Worm (Caenorhabditis elegans) whole organism, L1 larva: Measurements from ENCODE around the gene F26F4.2.

ENCODE experiments used
- C04F5.9 ChIP-seq: sonication (generic microtip); optimal IDR thresholded peaks from 2 replicates; lab custom pipeline; 2016; ENCODE audit warnings: missing genetic modification characterization, missing compliant biosample characterization
- C16A3.4 ChIP-seq: fragments of 150-350 bp; optimal IDR thresholded peaks from 2 replicates; lab custom pipeline; 2014; ENCODE audit warnings: missing biosample characterization, missing genetic modification characterization
- C34B4.2 ChIP-seq: sonication (generic microtip); optimal IDR thresholded peaks from 2 replicates; lab custom pipeline; 2017; ENCODE audit warnings: mild to moderate bottlenecking, missing genetic modification characterization, missing compliant biosample characterization
- F16B12.6 ChIP-seq: fragments of 150-350 bp; optimal IDR thresholded peaks from 2 replicates; lab custom pipeline; 2014; ENCODE audit warnings: missing biosample characterization, missing genetic modification characterization
- Y116A8C.19 ChIP-seq: sonication (generic microtip); optimal IDR thresholded peaks from 2 replicates; lab custom pipeline; 2016; ENCODE audit warnings: missing compliant biosample characterization, missing genetic modification characterization, borderline replicate concordance
- alr-1 ChIP-seq: fragments of 200-800 bp; sonication (Bioruptor generic); optimal IDR thresholded peaks from 2 replicates; lab custom pipeline; 2018; ENCODE audit warnings: borderline replicate concordance, mild to moderate bottlenecking, missing genetic modification characterization, missing compliant biosample characterization
- aly-2 ChIP-seq: fragments of 150-350 bp; optimal IDR thresholded peaks from 2 replicates; lab custom pipeline; 2014; ENCODE audit warnings: missing biosample characterization, missing genetic modification characterization
- ceh-8 ChIP-seq: fragments of 200-800 bp; sonication (Bioruptor generic); optimal IDR thresholded peaks from 2 replicates; lab custom pipeline; 2018; ENCODE audit warnings: mild to moderate bottlenecking, missing genetic modification characterization, moderate library complexity, missing compliant biosample characterization
- ceh-90 ChIP-seq: sonication (generic microtip); optimal IDR thresholded peaks from 2 replicates; lab custom pipeline; 2016; ENCODE audit warnings: missing genetic modification characterization, missing compliant biosample characterization
- dpl-1 ChIP-seq, 3 experiments: fragments of 150-350 bp in 2 of 3; sonication (generic microtip) in 1 of 3; optimal IDR thresholded peaks; 2 replicates each; lab custom pipeline; 2014 to 2017; ENCODE audit warnings: missing biosample characterization in 3 of 3, missing genetic modification characterization in 3 of 3, missing genetic modification reagents in 3 of 3
- dsc-1 ChIP-seq: sonication (generic microtip); optimal IDR thresholded peaks from 2 replicates; lab custom pipeline; 2016; ENCODE audit warnings: mild to moderate bottlenecking, missing genetic modification characterization, missing compliant biosample characterization
- efl-1 ChIP-seq, 4 experiments: fragments of 150-350 bp; optimal IDR thresholded peaks in 3 of 4; peaks in 1 of 4; 1 replicate in 1 of 4; 2 replicates in 3 of 4; lab custom pipeline; 2014; ENCODE audit warnings: missing biosample characterization in 2 of 4, missing genetic modification characterization in 2 of 4, missing genetic modification reagents in 2 of 4
- efl-3 ChIP-seq: fragments of 200-800 bp; sonication (Bioruptor generic); optimal IDR thresholded peaks from 2 replicates; lab custom pipeline; 2018; ENCODE audit warnings: mild to moderate bottlenecking, missing genetic modification characterization, missing compliant biosample characterization
- elt-2 ChIP-seq: sonication (generic microtip); optimal IDR thresholded peaks from 2 replicates; lab custom pipeline; 2016; ENCODE audit warnings: missing genetic modification characterization, mild to moderate bottlenecking, inconsistent platforms, missing compliant biosample characterization, missing genetic modification reagents
- fkh-10 ChIP-seq: sonication (generic microtip); optimal IDR thresholded peaks from 2 replicates; lab custom pipeline; 2017; ENCODE audit warnings: missing biosample characterization, missing genetic modification reagents, missing genetic modification characterization
- fkh-8 ChIP-seq: sonication (generic microtip); optimal IDR thresholded peaks from 2 replicates; lab custom pipeline; 2016; ENCODE audit warnings: mild to moderate bottlenecking, missing genetic modification characterization, missing compliant biosample characterization
- fos-1 ChIP-seq: fragments of 150-350 bp; optimal IDR thresholded peaks from 2 replicates; lab custom pipeline; 2014; ENCODE audit warnings: missing biosample characterization, missing genetic modification characterization
- grh-1 ChIP-seq: fragments of 200-800 bp; sonication (Bioruptor generic); IDR thresholded peaks from 2 replicates; pipeline ENCODE4 v1.3.6; 2022; ENCODE audit warnings: missing genetic modification reagents, missing genetic modification characterization, missing compliant biosample characterization
- hlh-17 ChIP-seq: fragments of 200-800 bp; sonication (Bioruptor generic); optimal IDR thresholded peaks from 2 replicates; lab custom pipeline; 2018; ENCODE audit warnings: missing genetic modification characterization, mild to moderate bottlenecking, missing compliant biosample characterization, moderate library complexity, borderline replicate concordance
- hlh-4 ChIP-seq: sonication (generic microtip); optimal IDR thresholded peaks from 2 replicates; lab custom pipeline; 2016; ENCODE audit warnings: mild to moderate bottlenecking, missing genetic modification characterization, missing compliant biosample characterization
- hpl-2 ChIP-seq: fragments of 150-350 bp; optimal IDR thresholded peaks from 2 replicates; lab custom pipeline; 2014; ENCODE audit warnings: missing biosample characterization, missing genetic modification reagents, missing genetic modification characterization
- lin-13 ChIP-seq: fragments of 150-350 bp; optimal IDR thresholded peaks from 2 replicates; lab custom pipeline; 2014; ENCODE audit warnings: missing biosample characterization, missing genetic modification reagents, missing genetic modification characterization
- lin-15B ChIP-seq: fragments of 150-350 bp; sonication (generic microtip); optimal IDR thresholded peaks from 3 replicates; lab custom pipeline; 2014; ENCODE audit warnings: missing biosample characterization, missing genetic modification characterization
- mdl-1 ChIP-seq, 2 experiments: fragments of 150-350 bp; optimal IDR thresholded peaks; 2 replicates each; lab custom pipeline; 2014 to 2017; ENCODE audit warnings: missing biosample characterization in 2 of 2, missing genetic modification characterization in 2 of 2, inconsistent platforms in 1 of 2
- mef-2 ChIP-seq: fragments of 150-350 bp; optimal IDR thresholded peaks from 2 replicates; lab custom pipeline; 2014; ENCODE audit warnings: missing biosample characterization, missing genetic modification characterization
- nhr-20 ChIP-seq: sonication (generic microtip); optimal IDR thresholded peaks from 2 replicates; lab custom pipeline; 2016; ENCODE audit warnings: mild to moderate bottlenecking, missing genetic modification characterization, missing compliant biosample characterization
- nhr-237 ChIP-seq: fragments of 150-350 bp; optimal IDR thresholded peaks from 2 replicates; lab custom pipeline; 2014; ENCODE audit warnings: missing biosample characterization, missing genetic modification characterization
- nhr-28 ChIP-seq: fragments of 150-350 bp; optimal IDR thresholded peaks from 2 replicates; lab custom pipeline; 2014; ENCODE audit warnings: missing biosample characterization, missing genetic modification characterization
- nhr-47 ChIP-seq: sonication (generic microtip); optimal IDR thresholded peaks from 2 replicates; lab custom pipeline; 2016; ENCODE audit warnings: mild to moderate bottlenecking, missing genetic modification characterization, moderate library complexity, missing compliant biosample characterization
- nhr-71 ChIP-seq: sonication (generic microtip); optimal IDR thresholded peaks from 2 replicates; lab custom pipeline; 2016; ENCODE audit warnings: mild to moderate bottlenecking, missing genetic modification characterization, moderate library complexity, missing compliant biosample characterization
- nhr-84 ChIP-seq: sonication (generic microtip); optimal IDR thresholded peaks from 2 replicates; lab custom pipeline; 2017; ENCODE audit warnings: missing biosample characterization, missing genetic modification characterization
- pax-3 ChIP-seq: fragments of 200-800 bp; sonication (Bioruptor generic); optimal IDR thresholded peaks from 2 replicates; lab custom pipeline; 2018; ENCODE audit warnings: mild to moderate bottlenecking, missing genetic modification characterization, moderate library complexity, missing compliant biosample characterization
- pqm-1 ChIP-seq: sonication (generic microtip); optimal IDR thresholded peaks from 3 replicates; lab custom pipeline; 2017; ENCODE audit warnings: missing biosample characterization, missing genetic modification characterization
- rnt-1 ChIP-seq: sonication (generic microtip); optimal IDR thresholded peaks from 2 replicates; lab custom pipeline; 2016; ENCODE audit warnings: mild to moderate bottlenecking, missing genetic modification characterization, moderate library complexity, missing compliant biosample characterization
- skn-1 ChIP-seq: fragments of 150-350 bp; optimal IDR thresholded peaks from 2 replicates; lab custom pipeline; 2014; ENCODE audit warnings: missing biosample characterization, missing genetic modification characterization
- snpc-4 ChIP-seq: fragments of 150-350 bp; optimal IDR thresholded peaks from 2 replicates; lab custom pipeline; 2014; ENCODE audit warnings: missing biosample characterization, missing genetic modification characterization
- snu-23 ChIP-seq: sonication (generic microtip); optimal IDR thresholded peaks from 2 replicates; lab custom pipeline; 2016; ENCODE audit warnings: missing genetic modification characterization, missing compliant biosample characterization
- sup-37 ChIP-seq: fragments of 200-800 bp; sonication (Bioruptor generic); optimal IDR thresholded peaks from 2 replicates; lab custom pipeline; 2018; ENCODE audit warnings: mild to moderate bottlenecking, missing genetic modification characterization, missing compliant biosample characterization
- swsn-7 ChIP-seq: sonication (generic microtip); optimal IDR thresholded peaks from 2 replicates; lab custom pipeline; 2016; ENCODE audit warnings: missing genetic modification characterization, missing compliant biosample characterization
- tbx-2 ChIP-seq: sonication (generic microtip); optimal IDR thresholded peaks from 2 replicates; lab custom pipeline; 2016; ENCODE audit warnings: missing genetic modification characterization, missing compliant biosample characterization
- tlp-1 ChIP-seq: fragments of 150-350 bp; optimal IDR thresholded peaks from 2 replicates; lab custom pipeline; 2014; ENCODE audit warnings: missing biosample characterization, missing genetic modification characterization
- unc-130 ChIP-seq: fragments of 150-350 bp; optimal IDR thresholded peaks from 2 replicates; lab custom pipeline; 2017; ENCODE audit warnings: missing biosample characterization, missing genetic modification characterization, inconsistent platforms
- vab-15 ChIP-seq: sonication (generic microtip); optimal IDR thresholded peaks from 2 replicates; lab custom pipeline; 2017; ENCODE audit warnings: missing genotype, mild to moderate bottlenecking, missing genetic modification characterization, missing compliant biosample characterization
- zag-1 ChIP-seq: fragments of 150-350 bp; optimal IDR thresholded peaks from 2 replicates; lab custom pipeline; 2014; ENCODE audit warnings: missing biosample characterization, missing genetic modification characterization
- ztf-11 ChIP-seq, 2 experiments: sonication (generic microtip); optimal IDR thresholded peaks; 2 replicates each; lab custom pipeline; 2016 to 2017; ENCODE audit warnings: missing genetic modification characterization in 2 of 2, missing biosample characterization in 1 of 2, missing compliant biosample characterization in 1 of 2

The F26F4.2 gene

ce11 chrIII:4899728-4900127, 11.3 kb upstream of the F26F4.2 start (continued):
- TF ChIP-seq fkh-10 (GFP tag; lab: Kevin White, UChicago), result peak; percentile 99
- peak; percentile 97 for TF ChIP-seq C04F5.9 (tag; lab: Kevin White, UChicago)
- peak; percentile 99 for TF ChIP-seq grh-1 (GFP tag; lab: Robert Waterston, UW)
- TF ChIP-seq ceh-90 (tag; lab: Kevin White, UChicago), result peak; percentile 73
- peak; percentile 90 for TF ChIP-seq aly-2 (tag; lab: Kevin White, UChicago)
- peak in 1 of 2 experiments; percentile 99 for TF ChIP-seq ztf-11 (tag; optimal IDR thresholded peaks at IDR 0.05; lab: Kevin White, UChicago)
- peak; percentile 100 for TF ChIP-seq tbx-2 (tag; lab: Kevin White, UChicago)
- peak; percentile 95 for TF ChIP-seq skn-1
- TF ChIP-seq nhr-237 (tag; lab: Kevin White, UChicago), result peak; percentile 95
- TF ChIP-seq nhr-28 (tag; lab: Kevin White, UChicago), result no peak
- TF ChIP-seq pqm-1 (tag; lab: Kevin White, UChicago), result peak; percentile 95
- no peak for TF ChIP-seq tlp-1 (tag; lab: Kevin White, UChicago)
- TF ChIP-seq swsn-7, result peak; percentile 100
- TF ChIP-seq sup-37 (GFP tag; lab: Kevin White, UChicago), result peak; percentile 100
- peak; percentile 89 to 91 (median 89) for TF ChIP-seq dpl-1 (GFP tag; optimal IDR thresholded peaks at IDR 0.05; lab: Kevin White, UChicago)
- no peak for TF ChIP-seq alr-1
- TF ChIP-seq C34B4.2 (tag; lab: Kevin White, UChicago), result peak; percentile 91
- TF ChIP-seq, all 84 proteins: peak for 74

DNA sequence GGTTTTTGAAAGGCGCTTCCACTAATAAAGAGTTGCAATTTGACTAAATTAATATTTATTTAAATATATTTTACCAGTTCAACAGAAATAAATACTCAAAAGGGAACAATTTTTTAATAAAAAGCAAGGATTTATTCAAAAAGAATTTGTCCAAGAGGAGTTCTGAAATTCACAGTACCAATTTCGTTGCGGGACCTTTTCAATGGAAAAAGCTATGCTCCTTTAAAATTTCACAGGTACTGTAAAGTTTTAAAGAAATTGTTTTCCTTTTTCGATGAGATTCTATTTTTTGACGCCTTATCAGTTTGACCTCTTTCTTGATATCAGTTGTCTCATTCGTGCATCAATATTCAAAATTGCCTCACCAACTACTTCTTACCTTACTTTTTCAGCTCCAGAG, 10.8 kb upstream of the F26F4.2 start, which contains the start of gene tag-340:
Gene tag-340, plus strand, starts transcription at position 249 of the 400 bp plus-strand sequence.
- TF ChIP-seq nhr-47 (tag; lab: Kevin White, UChicago), result no peak
- TF ChIP-seq nhr-71 (tag; lab: Kevin White, UChicago), result no peak
- TF ChIP-seq zag-1, result no peak
- no peak for TF ChIP-seq fkh-10 (GFP tag; lab: Kevin White, UChicago)
- no peak for TF ChIP-seq efl-1 (optimal IDR thresholded peaks at IDR 0.05; lab: Kevin White, UChicago)
- TF ChIP-seq efl-1 (GFP tag; optimal IDR thresholded peaks at IDR 0.05 in 1 of 2; lab: Kevin White, UChicago), result peak in 1 of 2 experiments; percentile 20

DNA sequence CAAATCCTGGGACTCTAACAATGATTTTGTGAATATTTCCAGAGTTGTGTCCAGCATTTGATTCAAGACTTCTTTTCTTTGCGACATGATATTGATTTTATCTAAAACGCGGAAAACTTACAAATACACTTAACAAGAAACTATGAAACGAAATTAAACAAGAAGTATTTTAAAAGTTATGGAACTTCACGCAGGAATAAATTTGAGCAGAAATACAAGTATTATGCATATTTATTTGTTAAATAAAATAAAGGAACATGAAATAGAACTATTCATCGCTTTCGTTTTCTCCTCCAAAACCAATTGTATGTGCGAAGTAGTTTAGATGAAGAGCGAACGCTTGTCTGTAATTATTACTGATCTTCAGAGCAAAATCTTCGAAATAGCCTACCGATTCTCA, 7.3 kb upstream of the F26F4.2 start, which contains the start of gene kbp-2:
Gene kbp-2, minus strand, starts transcription at position 101 of the 400 bp plus-strand sequence.
- TF ChIP-seq hlh-4 (no peak), ztf-11 (tag; optimal IDR thresholded peaks at IDR 0.05; lab: Kevin White, UChicago) (no peak), snu-23 (GFP tag; lab: Kevin White, UChicago) (no peak)

- TF ChIP-seq F16B12.6 (no peak), mdl-1 (tag; optimal IDR thresholded peaks at IDR 0.05; lab: Kevin White, UChicago) (no peak), hpl-2 (GFP tag; lab: Kevin White, UChicago) (no peak), ceh-8 (GFP tag; lab: Kevin White, UChicago) (no peak), fkh-10 (GFP tag; lab: Kevin White, UChicago) (no peak), nhr-20 (peak; percentile 46), nhr-84 (tag; lab: Kevin White, UChicago) (no peak), snpc-4 (tag; lab: Kevin White, UChicago) (peak; percentile 16), dpl-1 (GFP tag; optimal IDR thresholded peaks at IDR 0.05; lab: Kevin White, UChicago) (peak; percentile 52 to 84 (median 73)), fkh-8 (tag; lab: Kevin White, UChicago) (peak; percentile 57), lin-15B (tag; lab: Kevin White, UChicago) (peak; percentile 30), dsc-1 (tag; lab: Kevin White, UChicago) (peak; percentile 53), C16A3.4 (no peak), fos-1 (no peak), tlp-1 (tag; lab: Kevin White, UChicago) (no peak), Y116A8C.19 (peak; percentile 5), efl-3 (GFP tag; lab: Kevin White, UChicago) (no peak), C34B4.2 (tag; lab: Kevin White, UChicago) (no peak), elt-2 (tag; lab: Kevin White, UChicago) (no peak), hlh-17 (no peak), vab-15 (tag; lab: Kevin White, UChicago) (no peak), mef-2 (tag; lab: Kevin White, UChicago) (no peak), pqm-1 (tag; lab: Kevin White, UChicago) (no peak), rnt-1 (tag; lab: Kevin White, UChicago) (peak; percentile 59), unc-130 (tag; lab: Kevin White, UChicago) (no peak), ceh-90 (tag; lab: Kevin White, UChicago) (peak; percentile 94), lin-13 (GFP tag; lab: Kevin White, UChicago) (no peak), pax-3 (tag; lab: Kevin White, UChicago) (peak; percentile 69), snu-23 (GFP tag; lab: Kevin White, UChicago) (peak; percentile 26), hlh-4 (no peak)
Observed at ce11 chrIII:4905405-4905804, 5.7 kb upstream of the F26F4.2 start, which contains the start of gene F26F4.8. Gene F26F4.8 (minus strand): TSS chrIII:4905473.
